Fruit fly (Drosophila melanogaster): Measurements from ENCODE around the gene GstD8.

DNA sequence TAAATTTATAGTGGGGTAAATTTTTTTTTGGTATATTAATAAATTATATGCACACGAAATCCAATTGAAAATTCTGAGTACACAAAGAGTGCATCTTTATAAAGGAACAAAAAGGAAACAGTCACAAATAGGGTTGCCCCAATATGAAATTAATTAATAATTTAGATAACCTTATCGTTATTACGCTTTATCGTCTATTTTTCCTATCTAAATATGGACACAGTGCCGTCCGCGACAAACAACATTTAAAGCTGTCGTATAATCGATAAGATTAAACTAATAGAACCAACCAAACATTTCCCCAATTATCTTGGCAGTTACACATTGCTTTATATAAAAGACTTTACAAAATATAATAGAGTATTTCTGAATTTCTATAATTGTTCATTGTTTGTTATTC is 18.2 kb downstream of the GstD8 start:
- no peak for TF ChIP-seq psq (optimal IDR thresholded peaks at IDR 0.05)
- TF ChIP-seq h (optimal IDR thresholded peaks at IDR 0.05) = no peak
- TF ChIP-seq Sin3A (optimal IDR thresholded peaks at IDR 0.05) = no peak
